Worm (Caenorhabditis elegans) whole organism, mixed stage, embryonic: ENCODE measurements around the gene K03A11.6.

Experiments used
- blmp-1 ChIP-seq: fragments of 150-350 bp; optimal IDR thresholded peaks from 2 replicates; lab custom pipeline; 2014; ENCODE audit warnings: missing biosample characterization, missing genetic modification characterization
- drap-1 ChIP-seq: fragments of 200-800 bp; sonication (Bioruptor generic); optimal IDR thresholded peaks from 3 replicates; lab custom pipeline; 2018; ENCODE audit warnings: mild to moderate bottlenecking, missing genetic modification characterization, missing compliant biosample characterization
- ham-2 ChIP-seq: fragments of 200-800 bp; sonication (Bioruptor generic); optimal IDR thresholded peaks from 2 replicates; lab custom pipeline; 2018; ENCODE audit warnings: mild to moderate bottlenecking, missing genetic modification characterization, missing compliant biosample characterization
- lsy-2 ChIP-seq: fragments of 150-350 bp; optimal IDR thresholded peaks from 2 replicates; lab custom pipeline; 2014; ENCODE audit warnings: missing biosample characterization, missing genetic modification characterization

ce11 chrX:13100410-13100809, 44.8 kb downstream of the K03A11.6 start, which contains the start of gene R03G8.6:
- TF ChIP-seq blmp-1 (tag; lab: Kevin White, UChicago) (no peak), lsy-2 (tag; lab: Kevin White, UChicago) (no peak), drap-1 (GFP tag; lab: Kevin White, UChicago) (no peak), ham-2 (GFP tag; lab: Kevin White, UChicago) (no peak)
